Worm (Caenorhabditis elegans) whole organism, L4/young adult: ENCODE measurements around the gene F26A1.19.

Experiments used
- W03F9.2 ChIP-seq: fragments of 150-350 bp; optimal IDR thresholded peaks from 2 replicates; lab custom pipeline; 2014; ENCODE audit warnings: missing biosample characterization, missing genetic modification characterization
- dao-5 ChIP-seq: sonication (generic microtip); optimal IDR thresholded peaks from 2 replicates; lab custom pipeline; 2016; ENCODE audit warnings: missing genotype, missing genetic modification characterization, moderate library complexity, missing compliant biosample characterization
- him-1 ChIP-seq: sonication (generic microtip); optimal IDR thresholded peaks from 2 replicates; lab custom pipeline; 2016; ENCODE audit warnings: missing genotype, missing genetic modification reagents, missing genetic modification characterization, missing compliant biosample characterization

DNA sequence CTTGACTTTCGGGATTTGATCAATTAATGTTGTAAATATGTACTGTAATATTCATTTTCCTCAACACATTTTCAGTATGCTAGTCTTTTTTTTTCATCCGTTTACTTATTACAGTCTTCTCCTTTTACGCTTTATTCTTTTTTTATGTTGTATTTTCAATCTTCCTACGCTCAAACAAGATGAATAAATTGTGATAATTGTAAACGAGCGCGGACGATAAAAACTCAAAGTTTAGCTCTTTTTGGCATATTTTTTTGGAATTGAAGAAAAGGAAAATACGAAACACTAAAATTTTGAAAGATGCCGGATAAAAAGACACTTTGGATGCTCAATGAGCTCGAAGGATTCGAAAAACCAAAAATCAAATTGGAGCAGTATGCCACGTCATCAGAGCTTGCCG, 34.8 kb upstream of the F26A1.19 start, which contains the start of gene metl-5:
- TF ChIP-seq W03F9.2 (tag; lab: Kevin White, UChicago) (no peak), dao-5 (tag; lab: Kevin White, UChicago) (no peak), him-1 (tag; lab: Kevin White, UChicago) (no peak)
